Worm (Caenorhabditis elegans) whole organism, young adult: ENCODE measurements around the gene C02B10.3.

ENCODE experiments used
- ama-1 ChIP-seq, 3 experiments: fragments of 150-350 bp in 1 of 3; sonication (generic microtip) in 2 of 3; optimal IDR thresholded peaks; 2 replicates each; lab custom pipeline; 2014 to 2018; ENCODE audit warnings: missing biosample characterization in 2 of 3, missing genetic modification characterization in 2 of 3, missing genetic modification reagents in 2 of 3
- ets-4 ChIP-seq: fragments of 200-800 bp; sonication (Bioruptor generic); optimal IDR thresholded peaks from 2 replicates; lab custom pipeline; 2018; ENCODE audit warnings: mild to moderate bottlenecking, missing genetic modification characterization, missing compliant biosample characterization
- nhr-179 ChIP-seq: sonication (generic microtip); optimal IDR thresholded peaks from 2 replicates; lab custom pipeline; 2016; ENCODE audit warnings: mild to moderate bottlenecking, missing genetic modification characterization, missing compliant biosample characterization
- pha-4 ChIP-seq: fragments of 150-350 bp; sonication (generic microtip); optimal IDR thresholded peaks from 2 replicates; lab custom pipeline; 2014; ENCODE audit warnings: missing biosample characterization, missing genetic modification reagents, missing genetic modification characterization
- somi-1 ChIP-seq: fragments of 200-800 bp; sonication (Bioruptor generic); optimal IDR thresholded peaks from 2 replicates; lab custom pipeline; 2018; ENCODE audit warnings: mild to moderate bottlenecking, missing genetic modification characterization, missing compliant biosample characterization
- ztf-28 ChIP-seq: fragments of 200-800 bp; sonication (Bioruptor generic); IDR thresholded peaks from 2 replicates; pipeline ENCODE4 v1.3.6; 2022; ENCODE audit warnings: missing genetic modification reagents, missing genetic modification characterization, missing compliant biosample characterization

DNA sequence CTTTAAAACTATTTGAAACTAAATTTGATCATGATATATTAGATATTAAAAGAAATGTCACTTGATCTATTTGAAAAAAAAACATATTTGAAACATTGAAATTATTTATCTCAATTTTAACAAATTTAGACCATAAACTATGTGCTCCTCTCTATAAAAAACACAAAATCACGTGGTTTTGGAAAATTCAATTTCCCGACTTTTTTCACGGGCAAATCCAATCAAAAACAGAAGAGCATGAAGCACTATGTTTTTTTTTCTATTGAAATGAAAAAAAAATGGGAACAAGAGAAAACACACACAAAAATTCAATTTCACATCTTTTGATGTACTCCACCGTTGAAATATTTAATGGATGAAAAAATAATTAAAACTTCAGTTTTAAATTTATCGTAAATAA, 36.1 kb upstream of the C02B10.3 start:
- TF ChIP-seq pha-4 (tag; lab: Kevin White, UChicago) (no peak), somi-1 (GFP tag; lab: Kevin White, UChicago) (no peak), ztf-28 (GFP tag; lab: Robert Waterston, UW) (no peak), ets-4 (no peak), nhr-179 (tag; lab: Kevin White, UChicago) (no peak), ama-1 (optimal IDR thresholded peaks at IDR 0.05; lab: Kevin White, UChicago) (no peak), ama-1 (GFP tag; optimal IDR thresholded peaks at IDR 0.05; lab: Kevin White, UChicago) (no peak)
